Worm (Caenorhabditis elegans) whole organism, late embryonic: ENCODE data around the gene C34F11.1.

Experiments used
- C38D4.7 ChIP-seq: fragments of 200-800 bp; sonication (Bioruptor generic); optimal IDR thresholded peaks from 2 replicates; lab custom pipeline; 2018; ENCODE audit warnings: mild to moderate bottlenecking, missing genetic modification characterization, moderate library complexity, missing compliant biosample characterization
- T23F11.4 ChIP-seq: fragments of 200-800 bp; sonication (Bioruptor generic); optimal IDR thresholded peaks from 2 replicates; lab custom pipeline; 2018; ENCODE audit warnings: mild to moderate bottlenecking, missing genetic modification characterization, missing compliant biosample characterization
- ama-1 ChIP-seq: fragments of 150-350 bp; optimal IDR thresholded peaks from 2 replicates; lab custom pipeline; 2014
- elt-2 ChIP-seq: sonication (generic microtip); optimal IDR thresholded peaks from 2 replicates; lab custom pipeline; 2016; ENCODE audit warnings: missing genetic modification reagents, missing genetic modification characterization, missing compliant biosample characterization
- nhr-11 ChIP-seq: fragments of 150-350 bp; optimal IDR thresholded peaks from 2 replicates; lab custom pipeline; 2014; ENCODE audit warnings: missing biosample characterization, missing genetic modification characterization
- pqm-1 ChIP-seq: sonication (generic microtip); optimal IDR thresholded peaks from 2 replicates; lab custom pipeline; 2016; ENCODE audit warnings: missing genetic modification characterization, missing compliant biosample characterization

ce11 chrII:5163283-5163682 is 49.5 kb upstream of the C34F11.1 start, which contains the start of gene srb-5:
- no peak for TF ChIP-seq T23F11.4 (GFP tag; lab: Kevin White, UChicago)
- TF ChIP-seq C38D4.7: no peak
- TF ChIP-seq nhr-11 (tag; lab: Kevin White, UChicago): no peak
- TF ChIP-seq ama-1 (lab: Kevin White, UChicago): no peak
- TF ChIP-seq pqm-1 (tag; lab: Kevin White, UChicago): no peak
- TF ChIP-seq elt-2: no peak
